Fruit fly (Drosophila melanogaster) whole organism, embryonic: ENCODE results near the gene CG15425.
A peak's percentile ranks its signal among the peaks of the same experiment; 100 is the strongest.

Source experiments
- Atf6 ChIP-seq: fragments of 200-800 bp; sonication (Bioruptor generic); IDR thresholded peaks from 2 replicates; pipeline ENCODE4 v1.3.6; 2022; ENCODE audit warnings: missing biosample characterization, missing genetic modification characterization
- BtbVII ChIP-seq: fragments of 200-800 bp; sonication (Bioruptor generic); optimal IDR thresholded peaks from 3 replicates; lab custom pipeline; 2017; ENCODE audit warnings: missing biosample characterization, mild to moderate bottlenecking, missing genetic modification characterization
- CG10565 ChIP-seq: fragments of 200-800 bp; sonication (Bioruptor generic); optimal IDR thresholded peaks from 3 replicates; lab custom pipeline; 2016; ENCODE audit warnings: missing biosample characterization, mild to moderate bottlenecking, missing genetic modification characterization
- CG11504 ChIP-seq: fragments of 200-800 bp; sonication (Bioruptor generic); optimal IDR thresholded peaks from 3 replicates; lab custom pipeline; 2019; ENCODE audit warnings: missing biosample characterization, mild to moderate bottlenecking, missing genetic modification characterization, moderate library complexity
- CG11560 ChIP-seq: fragments of 200-800 bp; sonication (Bioruptor generic); IDR thresholded peaks from 3 replicates; pipeline ENCODE4 v1.3.6; 2022; ENCODE audit warnings: missing biosample characterization, missing genetic modification characterization
- CG14710 ChIP-seq: fragments of 200-800 bp; sonication (Bioruptor generic); optimal IDR thresholded peaks from 3 replicates; lab custom pipeline; 2019; ENCODE audit warnings: missing biosample characterization, mild to moderate bottlenecking, missing genetic modification characterization, moderate library complexity
- CG1529 ChIP-seq: fragments of 200-800 bp; sonication (Bioruptor generic); optimal IDR thresholded peaks from 3 replicates; lab custom pipeline; 2018; ENCODE audit warnings: missing biosample characterization, missing genetic modification characterization
- CG15601 ChIP-seq: fragments of 200-800 bp; sonication (Bioruptor generic); optimal IDR thresholded peaks from 3 replicates; lab custom pipeline; 2019; ENCODE audit warnings: missing biosample characterization, mild to moderate bottlenecking, missing genetic modification characterization, moderate library complexity
- CG16779 ChIP-seq: fragments of 200-800 bp; sonication (Bioruptor generic); IDR thresholded peaks from 2 replicates; pipeline ENCODE4 v1.3.6; 2022; ENCODE audit warnings: missing biosample characterization, missing genetic modification characterization
- CG17359 ChIP-seq: fragments of 200-800 bp; sonication (Bioruptor generic); optimal IDR thresholded peaks from 3 replicates; lab custom pipeline; 2018; ENCODE audit warnings: missing biosample characterization, mild to moderate bottlenecking, missing genetic modification characterization, moderate library complexity
- CG30431 ChIP-seq: fragments of 200-800 bp; sonication (Bioruptor generic); optimal IDR thresholded peaks from 2 replicates; lab custom pipeline; 2017; ENCODE audit warnings: missing biosample characterization, missing genetic modification characterization
- CG32532 ChIP-seq: fragments of 200-800 bp; sonication (Bioruptor generic); IDR thresholded peaks from 2 replicates; pipeline ENCODE4 v1.3.6; 2022; ENCODE audit warnings: missing biosample characterization, missing genetic modification characterization
- CG32767 ChIP-seq: fragments of 200-800 bp; sonication (Bioruptor generic); IDR thresholded peaks from 2 replicates; pipeline ENCODE4 v1.3.6; 2022; ENCODE audit warnings: missing biosample characterization, missing genetic modification characterization
- CG3281 ChIP-seq: fragments of 200-800 bp; sonication (Bioruptor generic); optimal IDR thresholded peaks from 3 replicates; lab custom pipeline; 2017; ENCODE audit warnings: missing biosample characterization, mild to moderate bottlenecking, missing genetic modification characterization
- CG43689 ChIP-seq: fragments of 200-800 bp; sonication (Bioruptor generic); IDR thresholded peaks from 2 replicates; pipeline ENCODE4 v1.3.6; 2022; ENCODE audit warnings: missing biosample characterization, missing genetic modification characterization
- CG4707 ChIP-seq: fragments of 200-800 bp; sonication (Bioruptor generic); optimal IDR thresholded peaks from 2 replicates; lab custom pipeline; 2018; ENCODE audit warnings: missing biosample characterization, mild to moderate bottlenecking, missing genetic modification characterization, moderate library complexity
- CG6272 ChIP-seq: fragments of 200-800 bp; sonication (Bioruptor generic); IDR thresholded peaks from 2 replicates; pipeline ENCODE4 v1.3.6; 2022; ENCODE audit warnings: missing biosample characterization, missing genetic modification characterization
- CG8388 ChIP-seq: fragments of 200-800 bp; sonication (Bioruptor generic); optimal IDR thresholded peaks from 2 replicates; lab custom pipeline; 2019; ENCODE audit warnings: missing biosample characterization, mild to moderate bottlenecking, missing genetic modification characterization, moderate library complexity
- CG9727 ChIP-seq: fragments of 200-800 bp; sonication (Bioruptor generic); optimal IDR thresholded peaks from 3 replicates; lab custom pipeline; 2017; ENCODE audit warnings: missing biosample characterization, mild to moderate bottlenecking, missing genetic modification characterization
- CoRest ChIP-seq: fragments of 200-800 bp; sonication (Bioruptor generic); optimal IDR thresholded peaks from 3 replicates; lab custom pipeline; 2018; ENCODE audit warnings: missing biosample characterization, mild to moderate bottlenecking, missing genetic modification characterization, moderate library complexity
- Ets65A ChIP-seq: fragments of 200-800 bp; sonication (Bioruptor generic); peaks from one replicate; lab custom pipeline; 2016; ENCODE audit warnings: missing biosample characterization, missing genetic modification characterization
- HLH3B ChIP-seq: fragments of 200-800 bp; sonication (Bioruptor generic); IDR thresholded peaks from 2 replicates; pipeline ENCODE4 v1.3.6; 2022; ENCODE audit warnings: missing biosample characterization, missing genetic modification characterization
- Hr78 ChIP-seq, 2 experiments: fragments of 200-800 bp in 1 of 2; fragments of >200 bp in 1 of 2; sonication (Bioruptor generic) in 1 of 2; optimal IDR thresholded peaks; 2 replicates each; lab custom pipeline; 2017 to 2019; ENCODE audit warnings: missing biosample characterization in 2 of 2, missing genetic modification characterization in 2 of 2, mild to moderate bottlenecking in 1 of 2, moderate library complexity in 1 of 2
- MBD-R2 ChIP-seq: fragments of 200-800 bp; sonication (Bioruptor generic); IDR thresholded peaks from 2 replicates; pipeline ENCODE4 v1.3.6; 2022; ENCODE audit warnings: missing biosample characterization, missing genetic modification characterization
- Nf-YB ChIP-seq: fragments of 200-800 bp; sonication (Bioruptor generic); optimal IDR thresholded peaks from 3 replicates; lab custom pipeline; 2019; ENCODE audit warnings: missing biosample characterization, mild to moderate bottlenecking, missing genetic modification characterization, moderate library complexity
- Side ChIP-seq: fragments of 200-800 bp; sonication (Bioruptor generic); optimal IDR thresholded peaks from 2 replicates; lab custom pipeline; 2016; ENCODE audit warnings: missing biosample characterization, missing genetic modification characterization
- Ssrp ChIP-seq: fragments of 200-800 bp; sonication (Bioruptor generic); optimal IDR thresholded peaks from 2 replicates; lab custom pipeline; 2018; ENCODE audit warnings: missing biosample characterization, mild to moderate bottlenecking, missing genetic modification characterization, moderate library complexity
- Xrp1 ChIP-seq: fragments of 200-800 bp; sonication (Bioruptor generic); IDR thresholded peaks from 2 replicates; pipeline ENCODE4 v1.3.6; 2022; ENCODE audit warnings: missing biosample characterization, missing genetic modification characterization
- ab ChIP-seq: fragments of 200-800 bp; sonication (Bioruptor generic); optimal IDR thresholded peaks from 2 replicates; lab custom pipeline; 2016; ENCODE audit warnings: missing biosample characterization, missing genetic modification characterization
- aop ChIP-seq: fragments of 200-800 bp; sonication (Bioruptor generic); IDR thresholded peaks from 2 replicates; pipeline ENCODE4 v1.3.6; 2022; ENCODE audit warnings: missing biosample characterization, missing genetic modification characterization
- cato ChIP-seq: fragments of 200-800 bp; sonication (Bioruptor generic); optimal IDR thresholded peaks from 2 replicates; lab custom pipeline; 2016; ENCODE audit warnings: missing biosample characterization, missing genetic modification characterization, borderline replicate concordance
- inv ChIP-seq: fragments of 200-800 bp; sonication (Bioruptor generic); IDR thresholded peaks from 2 replicates; pipeline ENCODE4 v1.3.6; 2022; ENCODE audit warnings: missing biosample characterization, missing genetic modification characterization; ENCODE audit not compliant: partially characterized antibody
- lilli ChIP-seq: fragments of 200-800 bp; sonication (Bioruptor generic); optimal IDR thresholded peaks from 3 replicates; lab custom pipeline; 2016; ENCODE audit warnings: missing biosample characterization, missing genetic modification characterization
- lola ChIP-seq, 3 experiments: fragments of >200 bp in 2 of 3; fragments of 200-800 bp in 1 of 3; sonication (Bioruptor generic) in 1 of 3; optimal IDR thresholded peaks; 2 replicates each; lab custom pipeline; 2017 to 2019; ENCODE audit warnings: missing biosample characterization in 3 of 3, missing genetic modification characterization in 3 of 3, mild to moderate bottlenecking in 1 of 3, moderate library complexity in 1 of 3
- nau ChIP-seq: fragments of 200-800 bp; sonication (Bioruptor generic); optimal IDR thresholded peaks from 3 replicates; lab custom pipeline; 2017; ENCODE audit warnings: missing biosample characterization, mild to moderate bottlenecking, missing genetic modification characterization, missing genetic modification reagents
- nerfin-1 ChIP-seq: fragments of 200-800 bp; sonication (Bioruptor generic); optimal IDR thresholded peaks from 3 replicates; lab custom pipeline; 2019; ENCODE audit warnings: missing biosample characterization, mild to moderate bottlenecking, missing genetic modification characterization, moderate library complexity
- nom ChIP-seq: fragments of 200-800 bp; sonication (Bioruptor generic); optimal IDR thresholded peaks from 2 replicates; lab custom pipeline; 2017; ENCODE audit warnings: missing biosample characterization, missing genetic modification characterization, mild to moderate bottlenecking, moderate library complexity, missing genetic modification reagents
- peb ChIP-seq: fragments of 200-800 bp; sonication (Bioruptor generic); IDR thresholded peaks from 2 replicates; pipeline ENCODE4 v1.3.6; 2022; ENCODE audit warnings: missing biosample characterization, missing genetic modification characterization
- pho ChIP-seq: fragments of 200-800 bp; sonication (Bioruptor generic); optimal IDR thresholded peaks from 2 replicates; lab custom pipeline; 2016; ENCODE audit warnings: missing biosample characterization, missing genetic modification characterization
- pum ChIP-seq: fragments of 200-800 bp; sonication (Bioruptor generic); optimal IDR thresholded peaks from 2 replicates; lab custom pipeline; 2016; ENCODE audit warnings: missing biosample characterization, missing genetic modification characterization
- schlank ChIP-seq: fragments of 200-800 bp; sonication (Bioruptor generic); optimal IDR thresholded peaks from 2 replicates; lab custom pipeline; 2018; ENCODE audit warnings: missing biosample characterization, mild to moderate bottlenecking, missing genetic modification characterization
- slp2 ChIP-seq: fragments of 200-800 bp; sonication (Bioruptor generic); optimal IDR thresholded peaks from 2 replicates; lab custom pipeline; 2016; ENCODE audit warnings: missing biosample characterization, missing genetic modification characterization
- so ChIP-seq: fragments of 200-800 bp; sonication (Bioruptor generic); IDR thresholded peaks from 3 replicates; pipeline ENCODE4 v1.3.6; 2022; ENCODE audit warnings: missing biosample characterization, missing genetic modification characterization
- sqz ChIP-seq: fragments of 200-800 bp; sonication (Bioruptor generic); optimal IDR thresholded peaks from 3 replicates; lab custom pipeline; 2018; ENCODE audit warnings: missing biosample characterization, mild to moderate bottlenecking, missing genetic modification characterization
- tin ChIP-seq: fragments of 200-800 bp; sonication (Bioruptor generic); optimal IDR thresholded peaks from 3 replicates; lab custom pipeline; 2016; ENCODE audit warnings: missing biosample characterization, missing genetic modification characterization
- tll ChIP-seq, 2 experiments: fragments of 200-800 bp in 1 of 2; fragments of >200 bp in 1 of 2; sonication (Bioruptor generic) in 1 of 2; optimal IDR thresholded peaks; 2 replicates each; lab custom pipeline; 2017 to 2019; ENCODE audit warnings: missing biosample characterization in 2 of 2, missing genetic modification characterization in 2 of 2, mild to moderate bottlenecking in 1 of 2, moderate library complexity in 1 of 2
- wek ChIP-seq: fragments of 200-800 bp; sonication (Bioruptor generic); optimal IDR thresholded peaks from 3 replicates; lab custom pipeline; 2018; ENCODE audit warnings: missing biosample characterization, mild to moderate bottlenecking, missing genetic modification characterization, moderate library complexity

Gene CG15425

DNA sequence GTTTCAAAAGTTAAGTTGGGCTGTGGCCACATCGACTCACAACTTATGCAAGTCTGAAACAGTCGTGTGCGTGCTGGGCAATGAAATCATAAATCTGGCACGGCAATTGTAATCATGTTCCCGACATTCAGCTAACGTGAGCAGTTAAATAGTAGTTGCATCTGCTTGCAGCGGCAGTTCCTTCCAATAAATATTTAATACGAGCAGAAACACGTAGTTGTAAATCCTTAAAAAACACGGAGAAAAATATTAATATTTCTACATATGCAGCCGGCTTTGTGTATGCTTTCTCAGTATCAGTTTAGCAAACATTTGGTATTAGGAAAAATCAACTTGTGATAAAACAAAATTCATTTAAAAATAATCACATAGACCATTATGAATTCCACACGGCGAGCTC, at the start of gene CG15425:
CG15425 (plus strand) TSS at position 301 of the 400 bp plus-strand sequence.
- no peak for TF ChIP-seq CG30431 (GFP tag; lab: Kevin White, UChicago)
- TF ChIP-seq Ets65A (GFP tag; lab: Kevin White, UChicago): peak; percentile 22
- TF ChIP-seq, all 482 proteins: peak for 1

DNA sequence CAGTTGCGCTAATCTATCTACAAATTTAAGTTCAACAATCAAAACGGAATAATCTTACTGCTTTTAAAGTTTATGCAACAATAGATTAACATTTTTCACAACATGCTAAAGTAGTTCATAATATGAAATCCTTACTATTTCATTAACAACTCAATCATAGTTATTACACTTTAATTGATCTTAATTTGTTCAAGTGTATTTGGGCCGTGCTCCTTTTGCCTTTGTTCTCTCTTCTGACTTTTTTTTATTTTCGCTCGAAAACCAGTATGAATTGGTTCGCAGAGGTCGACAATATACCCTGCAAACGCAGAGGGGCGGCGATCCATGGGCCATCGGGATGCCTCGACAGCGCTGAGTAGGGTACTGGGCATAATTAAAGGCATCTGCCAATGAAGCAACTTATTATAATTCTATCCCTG, 46.0 kb upstream of the CG15425 start:
- no peak for TF ChIP-seq CG8388 (GFP tag; lab: Kevin White, UChicago)
- TF ChIP-seq CG11560 (tag; lab: Robert Waterston, UW): no peak
- TF ChIP-seq aop (GFP tag; lab: Robert Waterston, UW): no peak
- TF ChIP-seq Hr78 (GFP tag; optimal IDR thresholded peaks at IDR 0.05; lab: Kevin White, UChicago): no peak
- TF ChIP-seq tll (GFP tag; optimal IDR thresholded peaks at IDR 0.05; lab: Kevin White, UChicago): no peak
- no peak for TF ChIP-seq Nf-YB
- TF ChIP-seq nom: peak; percentile 82
- TF ChIP-seq sqz: no peak
- TF ChIP-seq, all 482 proteins: peak for 1

DNA sequence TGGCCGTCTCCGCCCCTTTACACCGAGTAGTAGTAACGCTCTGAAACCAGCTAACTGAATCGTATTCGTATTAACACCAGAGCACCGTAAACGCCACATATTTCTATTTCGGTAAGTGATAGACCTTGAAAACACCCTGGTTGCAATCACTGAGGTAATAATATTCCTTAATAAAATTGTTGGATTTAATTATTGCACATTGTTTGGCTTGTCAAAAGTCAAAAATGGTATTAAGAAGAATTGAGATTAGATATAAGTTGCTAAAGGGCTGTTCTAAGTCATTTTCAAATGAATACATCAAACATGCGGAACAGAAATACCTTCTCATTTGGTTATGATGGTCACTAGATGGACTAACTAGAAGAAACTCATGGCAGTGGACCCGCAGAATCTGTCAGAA, 38.6 kb upstream of the CG15425 start:
- TF ChIP-seq tin (GFP tag; lab: Kevin White, UChicago): no peak
- no peak for TF ChIP-seq BtbVII (GFP tag; lab: Kevin White, UChicago)
- peak; percentile 27 for TF ChIP-seq lilli (GFP tag; lab: Kevin White, UChicago)
- TF ChIP-seq CG4707 (GFP tag; lab: Kevin White, UChicago): no peak
- no peak for TF ChIP-seq cato (GFP tag; lab: Kevin White, UChicago)
- TF ChIP-seq nerfin-1 (tag; lab: Kevin White, UChicago): no peak
- TF ChIP-seq inv: no peak
- no peak for TF ChIP-seq CG1529 (GFP tag; lab: Kevin White, UChicago)
- TF ChIP-seq wek: no peak
- no peak for TF ChIP-seq CG17359
- no peak for TF ChIP-seq CG3281 (GFP tag; lab: Kevin White, UChicago)
- TF ChIP-seq CG32532 (GFP tag; lab: Robert Waterston, UW): peak; percentile 26; the same call in 1 of the 2 replicates
- TF ChIP-seq ab (GFP tag; lab: Kevin White, UChicago): peak; percentile 6
- no peak for TF ChIP-seq peb (GFP tag; lab: Robert Waterston, UW)
- no peak for TF ChIP-seq HLH3B (GFP tag; lab: Robert Waterston, UW)
- peak; percentile 17; the same call in 1 of the 2 replicates for TF ChIP-seq Xrp1 (GFP tag; lab: Robert Waterston, UW)
- no peak for TF ChIP-seq MBD-R2 (GFP tag; lab: Robert Waterston, UW)
- 0 out of 2 replicates have a peak, but pooled peaks have one; percentile 18 for TF ChIP-seq Atf6 (GFP tag; lab: Robert Waterston, UW)
- no peak for TF ChIP-seq CG32767 (GFP tag; lab: Robert Waterston, UW)
- TF ChIP-seq lola (GFP tag; optimal IDR thresholded peaks at IDR 0.05; lab: Kevin White, UChicago): no peak
- TF ChIP-seq CG10565: no peak
- TF ChIP-seq CG43689 (GFP tag; lab: Robert Waterston, UW): no peak
- no peak for TF ChIP-seq CG11504
- TF ChIP-seq CG14710 (tag; lab: Kevin White, UChicago): peak; percentile 1
- TF ChIP-seq CG15601 (tag; lab: Kevin White, UChicago): no peak
- TF ChIP-seq CG9727 (GFP tag; lab: Kevin White, UChicago): no peak
- no peak for TF ChIP-seq Ssrp (tag; lab: Kevin White, UChicago)
- no peak for TF ChIP-seq CG16779 (GFP tag; lab: Robert Waterston, UW)
- TF ChIP-seq schlank (tag; lab: Kevin White, UChicago): no peak
- TF ChIP-seq pum (GFP tag; lab: Kevin White, UChicago): no peak
- no peak for TF ChIP-seq slp2
- TF ChIP-seq Side: peak; percentile 2
- TF ChIP-seq pho (GFP tag; lab: Kevin White, UChicago): peak; percentile 1
- no peak for TF ChIP-seq CoRest
- no peak for TF ChIP-seq nau (GFP tag; lab: Kevin White, UChicago)
- TF ChIP-seq so (GFP tag; lab: Robert Waterston, UW): no peak
- no peak for TF ChIP-seq CG6272 (GFP tag; lab: Robert Waterston, UW)
